Worm (Caenorhabditis elegans) whole organism, young adult: ENCODE measurements around the gene algn-9.

Experiments
- B0019.2 ChIP-seq: fragments of 200-800 bp; sonication (Bioruptor generic); conservative IDR thresholded peaks from 2 replicates; pipeline ENCODE4 v1.3.6; 2022; ENCODE audit warnings: missing genetic modification reagents, missing genetic modification characterization, missing compliant biosample characterization
- C17E4.6 ChIP-seq: fragments of 200-800 bp; sonication (Bioruptor generic); IDR thresholded peaks from 2 replicates; pipeline ENCODE4 v1.3.6; 2022; ENCODE audit warnings: missing genetic modification reagents, missing genetic modification characterization, missing compliant biosample characterization
- F49E8.2 ChIP-seq: sonication (generic microtip); optimal IDR thresholded peaks from 3 replicates; lab custom pipeline; 2017; ENCODE audit warnings: missing genetic modification characterization, mild to moderate bottlenecking, missing compliant biosample characterization, antibody characterized with exemption, moderate library complexity; ENCODE audit not compliant: insufficient read depth
- ama-1 ChIP-seq, 3 experiments: fragments of 150-350 bp in 1 of 3; sonication (generic microtip) in 2 of 3; optimal IDR thresholded peaks; 2 replicates each; lab custom pipeline; 2014 to 2018; ENCODE audit warnings: missing biosample characterization in 2 of 3, missing genetic modification characterization in 2 of 3, missing genetic modification reagents in 2 of 3
- cebp-2 ChIP-seq: fragments of 200-800 bp; sonication (Bioruptor generic); IDR thresholded peaks from 2 replicates; pipeline ENCODE4 v1.3.6; 2022; ENCODE audit warnings: missing genetic modification characterization, missing compliant biosample characterization
- chd-7 ChIP-seq: sonication (generic microtip); optimal IDR thresholded peaks from 2 replicates; lab custom pipeline; 2016; ENCODE audit warnings: mild to moderate bottlenecking, missing genetic modification characterization, moderate library complexity, missing compliant biosample characterization
- die-1 ChIP-seq: sonication (generic microtip); optimal IDR thresholded peaks from 2 replicates; lab custom pipeline; 2016; ENCODE audit warnings: missing genotype, mild to moderate bottlenecking, missing genetic modification characterization, missing compliant biosample characterization
- dpl-1 ChIP-seq: fragments of 150-350 bp; optimal IDR thresholded peaks from 2 replicates; lab custom pipeline; 2014; ENCODE audit warnings: missing biosample characterization, missing genetic modification reagents, missing genetic modification characterization
- efl-1 ChIP-seq: fragments of 150-350 bp; optimal IDR thresholded peaks from 2 replicates; lab custom pipeline; 2014; ENCODE audit warnings: missing biosample characterization, missing genetic modification reagents, missing genetic modification characterization
- madf-3 ChIP-seq: fragments of 200-800 bp; sonication (Bioruptor generic); IDR thresholded peaks from 2 replicates; pipeline ENCODE4 v1.3.6; 2022; ENCODE audit warnings: missing genetic modification reagents, missing genetic modification characterization, missing compliant biosample characterization
- snpc-4 ChIP-seq, 5 experiments: fragments of 150-350 bp in 1 of 5; sonication (generic microtip) in 4 of 5; optimal IDR thresholded peaks; 2 replicates each; lab custom pipeline; 2014 to 2018; ENCODE audit warnings: missing genetic modification characterization in 5 of 5, missing biosample characterization in 3 of 5, antibody characterized with exemption in 2 of 5, mild to moderate bottlenecking in 2 of 5, missing compliant biosample characterization in 2 of 5, missing genotype in 2 of 5, moderate library complexity in 2 of 5, missing genetic modification reagents in 1 of 5
- unc-130 ChIP-seq: sonication (generic microtip); optimal IDR thresholded peaks from 2 replicates; lab custom pipeline; 2016; ENCODE audit warnings: missing genetic modification reagents, missing genetic modification characterization, missing compliant biosample characterization
- unc-62 ChIP-seq: fragments of 150-350 bp; optimal IDR thresholded peaks from 2 replicates; lab custom pipeline; 2014; ENCODE audit warnings: missing biosample characterization, missing genetic modification reagents, missing genetic modification characterization
- ztf-18 ChIP-seq: sonication (generic microtip); optimal IDR thresholded peaks from 2 replicates; lab custom pipeline; 2016; ENCODE audit warnings: missing genotype, mild to moderate bottlenecking, missing genetic modification characterization, missing compliant biosample characterization

ce11 chrII:10612743-10613142 lies 28.6 kb downstream of the algn-9 start, which contains the start of gene C14A4.12:
- no peak for TF ChIP-seq C17E4.6 (GFP tag; lab: Robert Waterston, UW)
- no peak for TF ChIP-seq unc-62 (GFP tag; lab: Kevin White, UChicago)
- no peak for TF ChIP-seq chd-7 (tag; lab: Kevin White, UChicago)
- TF ChIP-seq efl-1 (GFP tag; lab: Kevin White, UChicago): no peak
- no peak for TF ChIP-seq madf-3 (GFP tag; lab: Robert Waterston, UW)
- no peak for TF ChIP-seq die-1 (tag; lab: Kevin White, UChicago)
- TF ChIP-seq snpc-4 (GFP tag; optimal IDR thresholded peaks at IDR 0.05; lab: Kevin White, UChicago): no peak
- no peak for TF ChIP-seq snpc-4 (tag; optimal IDR thresholded peaks at IDR 0.05; lab: Kevin White, UChicago)
- TF ChIP-seq dpl-1 (GFP tag; lab: Kevin White, UChicago): no peak
- TF ChIP-seq ztf-18 (tag; lab: Kevin White, UChicago): no peak
- TF ChIP-seq ama-1 (optimal IDR thresholded peaks at IDR 0.05; lab: Kevin White, UChicago): no peak
- no peak for TF ChIP-seq ama-1 (GFP tag; optimal IDR thresholded peaks at IDR 0.05; lab: Kevin White, UChicago)
- no peak for TF ChIP-seq unc-130 (GFP tag; lab: Kevin White, UChicago)
- no peak for TF ChIP-seq F49E8.2 (tag; lab: Kevin White, UChicago)
- no peak for TF ChIP-seq B0019.2 (GFP tag; lab: Robert Waterston, UW)
- no peak for TF ChIP-seq cebp-2 (GFP tag; lab: Robert Waterston, UW)
